Worm (Caenorhabditis elegans) whole organism, L4 larva: ENCODE data around the gene rheb-1.

ENCODE experiments used
- D1046.2 ChIP-seq: fragments of 200-800 bp; sonication (Bioruptor generic); IDR thresholded peaks from 2 replicates; pipeline ENCODE4 v1.3.6; 2022; ENCODE audit warnings: missing genetic modification characterization, missing compliant biosample characterization
- F26F4.8 ChIP-seq: fragments of 200-800 bp; sonication (Bioruptor generic); conservative IDR thresholded peaks from 2 replicates; pipeline ENCODE4 v1.3.6; 2022; ENCODE audit warnings: missing genetic modification characterization, missing compliant biosample characterization
- F37D6.2 ChIP-seq: sonication (generic microtip); optimal IDR thresholded peaks from 2 replicates; lab custom pipeline; 2016; ENCODE audit warnings: mild to moderate bottlenecking, missing genetic modification characterization, missing compliant biosample characterization
- R02D3.7 ChIP-seq: fragments of 150-350 bp; sonication (generic microtip); optimal IDR thresholded peaks from 3 replicates; lab custom pipeline; 2014; ENCODE audit warnings: missing biosample characterization, missing genetic modification characterization
- T20F7.1 ChIP-seq: fragments of 200-800 bp; sonication (Bioruptor generic); optimal IDR thresholded peaks from 2 replicates; lab custom pipeline; 2018; ENCODE audit warnings: mild to moderate bottlenecking, missing genetic modification characterization, missing compliant biosample characterization
- Y5F2A.4 ChIP-seq: fragments of 200-800 bp; sonication (Bioruptor generic); optimal IDR thresholded peaks from 2 replicates; lab custom pipeline; 2018; ENCODE audit warnings: mild to moderate bottlenecking, missing genetic modification characterization, missing compliant biosample characterization
- Y75B8A.6 ChIP-seq: fragments of 200-800 bp; sonication (Bioruptor generic); IDR thresholded peaks from 2 replicates; pipeline ENCODE4 v1.3.6; 2022; ENCODE audit warnings: missing genetic modification reagents, missing genetic modification characterization, missing compliant biosample characterization
- ZK337.2 ChIP-seq: fragments of 200-800 bp; sonication (Bioruptor generic); IDR thresholded peaks from 2 replicates; pipeline ENCODE4 v1.3.6; 2022; ENCODE audit warnings: missing genetic modification reagents, missing genetic modification characterization, missing compliant biosample characterization
- ZK546.5 ChIP-seq, 2 experiments: sonication (generic microtip); optimal IDR thresholded peaks; 2 replicates each; lab custom pipeline; 2017; ENCODE audit warnings: missing biosample characterization in 2 of 2, missing genetic modification characterization in 2 of 2
- aha-1 ChIP-seq: fragments of 150-350 bp; peaks from one replicate; lab custom pipeline; 2014; ENCODE audit warnings: missing biosample characterization, missing genetic modification characterization
- aly-2 ChIP-seq: sonication (generic microtip); optimal IDR thresholded peaks from 2 replicates; lab custom pipeline; 2018; ENCODE audit warnings: missing biosample characterization, missing genetic modification characterization
- arid-1 ChIP-seq: fragments of 200-800 bp; sonication (Bioruptor generic); conservative IDR thresholded peaks from 2 replicates; pipeline ENCODE4 v1.3.6; 2022; ENCODE audit warnings: missing genetic modification reagents, missing genetic modification characterization, missing compliant biosample characterization
- ceh-44 ChIP-seq: fragments of 200-800 bp; sonication (Bioruptor generic); IDR thresholded peaks from 2 replicates; pipeline ENCODE4 v1.3.6; 2022; ENCODE audit warnings: missing genetic modification reagents, missing genetic modification characterization, missing compliant biosample characterization
- ceh-62 ChIP-seq: sonication (generic microtip); optimal IDR thresholded peaks from 2 replicates; lab custom pipeline; 2017; ENCODE audit warnings: missing biosample characterization, missing genetic modification characterization
- ces-1 ChIP-seq: fragments of 150-350 bp; sonication (generic microtip); optimal IDR thresholded peaks from 4 replicates; lab custom pipeline; 2014; ENCODE audit warnings: missing biosample characterization, missing genetic modification reagents, missing genetic modification characterization
- cey-2 ChIP-seq: sonication (generic microtip); optimal IDR thresholded peaks from 3 replicates; lab custom pipeline; 2017; ENCODE audit warnings: missing genetic modification characterization, mild to moderate bottlenecking, missing compliant biosample characterization, antibody characterized with exemption, borderline replicate concordance; ENCODE audit not compliant: insufficient read depth
- daf-19 ChIP-seq: fragments of 200-800 bp; sonication (Bioruptor generic); conservative IDR thresholded peaks from 2 replicates; pipeline ENCODE4 v1.3.6; 2022; ENCODE audit warnings: missing genetic modification characterization, missing compliant biosample characterization
- dmd-6 ChIP-seq: fragments of 200-800 bp; sonication (Bioruptor generic); IDR thresholded peaks from 2 replicates; pipeline ENCODE4 v1.3.6; 2022; ENCODE audit warnings: missing genetic modification reagents, missing genetic modification characterization, missing compliant biosample characterization
- dpl-1 ChIP-seq: fragments of 150-350 bp; optimal IDR thresholded peaks from 2 replicates; lab custom pipeline; 2014; ENCODE audit warnings: missing biosample characterization, missing genetic modification reagents, missing genetic modification characterization
- gei-8 ChIP-seq: fragments of 200-800 bp; sonication (Bioruptor generic); optimal IDR thresholded peaks from 2 replicates; lab custom pipeline; 2018; ENCODE audit warnings: mild to moderate bottlenecking, missing genetic modification characterization, missing compliant biosample characterization
- hif-1 ChIP-seq, 2 experiments: sonication (generic microtip); optimal IDR thresholded peaks; 2 replicates each; lab custom pipeline; 2016 to 2017; ENCODE audit warnings: missing compliant biosample characterization in 2 of 2, missing genetic modification characterization in 2 of 2, missing genetic modification reagents in 2 of 2, missing genotype in 2 of 2, mild to moderate bottlenecking in 1 of 2
- hlh-11 ChIP-seq: fragments of 200-800 bp; sonication (Bioruptor generic); optimal IDR thresholded peaks from 2 replicates; lab custom pipeline; 2018; ENCODE audit warnings: mild to moderate bottlenecking, missing genetic modification characterization, missing compliant biosample characterization
- lin-15B ChIP-seq: fragments of 150-350 bp; sonication (generic microtip); optimal IDR thresholded peaks from 3 replicates; lab custom pipeline; 2014; ENCODE audit warnings: missing biosample characterization, missing genetic modification characterization
- lsy-2 ChIP-seq, 2 experiments: fragments of 150-350 bp in 1 of 2; sonication (generic microtip) in 1 of 2; optimal IDR thresholded peaks; 2 replicates each; lab custom pipeline; 2014 to 2017; ENCODE audit warnings: missing biosample characterization in 2 of 2, missing genetic modification characterization in 2 of 2
- madf-9 ChIP-seq: fragments of 200-800 bp; sonication (Bioruptor generic); conservative IDR thresholded peaks from 2 replicates; pipeline ENCODE4 v1.3.6; 2022; ENCODE audit warnings: missing genetic modification reagents, missing genetic modification characterization, missing compliant biosample characterization
- mes-2 ChIP-seq: sonication (generic microtip); optimal IDR thresholded peaks from 2 replicates; lab custom pipeline; 2016; ENCODE audit warnings: missing genotype, mild to moderate bottlenecking, missing genetic modification characterization, missing compliant biosample characterization; ENCODE audit not compliant: poor library complexity, severe bottlenecking
- nhr-111 ChIP-seq: fragments of 200-800 bp; sonication (Bioruptor generic); optimal IDR thresholded peaks from 2 replicates; lab custom pipeline; 2018; ENCODE audit warnings: mild to moderate bottlenecking, missing genetic modification characterization, missing compliant biosample characterization
- nhr-25 ChIP-seq: sonication (generic microtip); optimal IDR thresholded peaks from 2 replicates; lab custom pipeline; 2017; ENCODE audit warnings: missing genetic modification characterization, mild to moderate bottlenecking, missing compliant biosample characterization, antibody characterized with exemption, moderate library complexity, borderline replicate concordance; ENCODE audit not compliant: insufficient read depth
- nhr-41 ChIP-seq: fragments of 200-800 bp; sonication (Bioruptor generic); IDR thresholded peaks from 2 replicates; pipeline ENCODE4 v1.3.6; 2022; ENCODE audit warnings: missing genetic modification reagents, missing genetic modification characterization, missing compliant biosample characterization
- nhr-48 ChIP-seq: sonication (generic microtip); optimal IDR thresholded peaks from 2 replicates; lab custom pipeline; 2016; ENCODE audit warnings: mild to moderate bottlenecking, missing genetic modification characterization, missing compliant biosample characterization
- nhr-6 ChIP-seq: fragments of 150-350 bp; optimal IDR thresholded peaks from 2 replicates; lab custom pipeline; 2014; ENCODE audit warnings: missing biosample characterization, missing genetic modification characterization
- rbr-2 ChIP-seq: sonication (generic microtip); optimal IDR thresholded peaks from 2 replicates; lab custom pipeline; 2016; ENCODE audit warnings: missing genotype, missing genetic modification characterization, missing compliant biosample characterization
- snpc-4 ChIP-seq: fragments of 150-350 bp; optimal IDR thresholded peaks from 2 replicates; lab custom pipeline; 2014; ENCODE audit warnings: missing biosample characterization, missing genetic modification characterization
- spr-1 ChIP-seq: sonication (generic microtip); optimal IDR thresholded peaks from 2 replicates; lab custom pipeline; 2016; ENCODE audit warnings: mild to moderate bottlenecking, missing genetic modification characterization, missing compliant biosample characterization
- tag-97 ChIP-seq: fragments of 200-800 bp; sonication (Bioruptor generic); IDR thresholded peaks from 2 replicates; pipeline ENCODE4 v1.3.6; 2022; ENCODE audit warnings: missing genetic modification characterization, missing compliant biosample characterization
- tra-1 ChIP-seq: fragments of 200-800 bp; sonication (Bioruptor generic); IDR thresholded peaks from 2 replicates; pipeline ENCODE4 v1.3.6; 2022; ENCODE audit warnings: missing genetic modification reagents, missing genetic modification characterization, missing compliant biosample characterization
- unc-62 ChIP-seq, 3 experiments: fragments of 150-350 bp in 1 of 3; sonication (generic microtip); optimal IDR thresholded peaks in 2 of 3; peaks in 1 of 3; 1 replicate in 1 of 3; 2 replicates in 2 of 3; lab custom pipeline; 2014 to 2017; ENCODE audit warnings: missing biosample characterization in 3 of 3, missing genetic modification characterization in 3 of 3, missing genetic modification reagents in 3 of 3, missing genotype in 1 of 3
- zfp-2 ChIP-seq: sonication (generic microtip); optimal IDR thresholded peaks from 2 replicates; lab custom pipeline; 2016; ENCODE audit warnings: mild to moderate bottlenecking, missing genetic modification characterization, missing compliant biosample characterization
- zfp-3 ChIP-seq: fragments of 200-800 bp; sonication (Bioruptor generic); conservative IDR thresholded peaks from 2 replicates; pipeline ENCODE4 v1.3.6; 2022; ENCODE audit warnings: missing genetic modification reagents, missing genetic modification characterization, missing compliant biosample characterization
- zip-11 ChIP-seq: fragments of 200-800 bp; sonication (Bioruptor generic); IDR thresholded peaks from 2 replicates; pipeline ENCODE4 v1.3.6; 2022; ENCODE audit warnings: missing genetic modification characterization, missing compliant biosample characterization
- zip-2 ChIP-seq: fragments of 150-350 bp; optimal IDR thresholded peaks from 2 replicates; lab custom pipeline; 2014; ENCODE audit warnings: missing biosample characterization, missing genetic modification characterization
- ztf-7 ChIP-seq: fragments of 150-350 bp; optimal IDR thresholded peaks from 2 replicates; lab custom pipeline; 2014; ENCODE audit warnings: missing biosample characterization, missing genetic modification characterization

Gene rheb-1

ce11 chrIII:9494209-9494608 is 38.4 kb upstream of the rheb-1 start:
- TF ChIP-seq nhr-41 (GFP tag; lab: Robert Waterston, UW) (no peak), aha-1 (tag; lab: Kevin White, UChicago) (peak; percentile 78), arid-1 (no peak), R02D3.7 (tag; lab: Kevin White, UChicago) (no peak), zfp-2 (no peak), D1046.2 (GFP tag; lab: Robert Waterston, UW) (no peak), ceh-44 (GFP tag; lab: Robert Waterston, UW) (no peak), unc-62 (GFP tag; optimal IDR thresholded peaks at IDR 0.05 in 1 of 2; lab: Kevin White, UChicago) (peak in 1 of 2 experiments; percentile 97), unc-62 (tag; optimal IDR thresholded peaks at IDR 0.05; lab: Kevin White, UChicago) (no peak), zfp-3 (GFP tag; lab: Robert Waterston, UW) (no peak)

DNA sequence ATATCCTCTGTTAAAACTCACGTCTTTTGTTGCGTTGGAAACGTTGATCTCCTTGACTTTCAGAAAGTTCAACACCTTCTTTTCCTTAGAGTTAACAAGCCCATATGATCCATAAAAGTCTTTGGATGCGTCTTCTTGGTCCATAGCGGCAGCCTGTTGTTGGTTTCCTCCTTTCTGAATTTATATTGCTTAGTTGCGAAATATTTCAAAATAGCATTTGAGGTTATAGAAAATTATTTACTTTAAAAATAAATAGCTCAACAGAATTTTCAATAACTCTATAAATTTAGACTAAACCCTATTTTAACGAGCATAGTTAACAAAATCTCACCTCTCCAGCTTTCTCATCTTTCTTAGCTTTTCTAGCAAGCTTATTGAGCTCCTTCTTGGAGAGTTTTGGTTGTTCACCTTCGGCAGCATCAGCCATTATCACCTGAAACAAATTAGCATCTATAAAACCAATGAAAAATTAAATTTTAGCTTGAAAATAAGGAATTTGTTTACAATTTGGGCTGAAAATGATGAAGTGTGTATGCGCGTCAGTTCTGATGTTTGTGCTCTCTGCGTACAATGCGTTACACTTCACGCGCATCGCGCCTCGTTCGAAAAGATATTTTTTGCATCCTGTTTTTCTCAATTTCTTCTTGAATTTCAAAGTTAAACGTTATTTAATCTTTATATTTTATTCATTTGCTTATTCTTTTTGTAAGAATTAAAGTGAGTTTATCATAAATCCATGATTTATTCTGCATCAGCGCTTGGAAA is 35.1 kb upstream of the rheb-1 start, which contains the start of the genes dars-1 and ctr-9:
Gene dars-1 (minus strand): TSS at position 433 of the 765 bp plus-strand sequence.
Gene ctr-9 (plus strand): TSS at position 614 of the 765 bp plus-strand sequence.
- TF ChIP-seq ZK337.2 (GFP tag; lab: Robert Waterston, UW) = no peak
- TF ChIP-seq nhr-48 (tag; lab: Kevin White, UChicago) = no peak
- TF ChIP-seq lsy-2 (tag; optimal IDR thresholded peaks at IDR 0.05; lab: Kevin White, UChicago) = peak in 1 of 2 experiments; percentile 31
- no peak for TF ChIP-seq ceh-44 (GFP tag; lab: Robert Waterston, UW)
- no peak for TF ChIP-seq cey-2 (tag; lab: Kevin White, UChicago)
- no peak for TF ChIP-seq aly-2 (tag; lab: Kevin White, UChicago)
- peak; percentile 43 for TF ChIP-seq dpl-1 (GFP tag; lab: Kevin White, UChicago)
- TF ChIP-seq ztf-7 (tag; lab: Kevin White, UChicago) = no peak
- TF ChIP-seq Y5F2A.4 (GFP tag; lab: Kevin White, UChicago) = no peak
- peak; percentile 91 for TF ChIP-seq zip-2
- no peak for TF ChIP-seq zip-11 (GFP tag; lab: Robert Waterston, UW)
- TF ChIP-seq nhr-25 = no peak
- peak; percentile 18 for TF ChIP-seq mes-2 (tag; lab: Kevin White, UChicago)
- 0 out of 2 replicates have a peak, but pooled peaks have one; percentile 1 for TF ChIP-seq arid-1
- no peak for TF ChIP-seq tag-97 (GFP tag; lab: Robert Waterston, UW)
- TF ChIP-seq ceh-62 = no peak
- TF ChIP-seq, all 104 proteins: peak for 5

DNA sequence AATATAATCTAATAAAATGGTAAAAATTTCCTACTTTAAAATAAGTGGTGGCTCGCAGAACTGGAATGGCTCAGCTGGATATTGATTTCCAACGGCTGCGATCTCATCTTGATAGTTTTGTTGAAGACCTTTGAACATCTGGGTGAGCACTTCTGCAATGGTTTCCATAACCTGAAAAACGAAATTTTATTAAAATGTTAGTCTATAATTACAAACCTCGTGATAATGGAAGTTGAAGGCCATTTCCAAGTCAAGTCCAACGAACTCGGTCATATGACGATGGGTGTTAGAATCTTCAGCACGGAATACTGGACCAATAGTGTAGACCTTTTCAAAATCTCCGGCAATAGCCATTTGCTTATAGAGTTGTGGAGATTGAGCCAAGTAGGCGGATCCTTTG is 34.0 kb upstream of the rheb-1 start:
- TF ChIP-seq dmd-6 (GFP tag; lab: Robert Waterston, UW) = no peak
- TF ChIP-seq unc-62 (GFP tag; optimal IDR thresholded peaks at IDR 0.05 in 1 of 2; lab: Kevin White, UChicago) = peak in 1 of 2 experiments; percentile 10
- TF ChIP-seq unc-62 (tag; optimal IDR thresholded peaks at IDR 0.05; lab: Kevin White, UChicago) = no peak
- no peak for TF ChIP-seq mes-2 (tag; lab: Kevin White, UChicago)
- TF ChIP-seq nhr-111 (GFP tag; lab: Kevin White, UChicago) = no peak
- TF ChIP-seq lin-15B (tag; lab: Kevin White, UChicago) = no peak
- no peak for TF ChIP-seq madf-9
- no peak for TF ChIP-seq T20F7.1 (GFP tag; lab: Kevin White, UChicago)

ce11 chrIII:9488431-9488830 is 32.6 kb upstream of the rheb-1 start, which contains the start of gene nlp-36:
Gene nlp-36 (plus strand): TSS chrIII:9488731.
- TF ChIP-seq F26F4.8 = no peak
- no peak for TF ChIP-seq hlh-11 (tag; lab: Kevin White, UChicago)
- no peak for TF ChIP-seq nhr-6 (tag; lab: Kevin White, UChicago)
- TF ChIP-seq snpc-4 = no peak
- TF ChIP-seq D1046.2 (GFP tag; lab: Robert Waterston, UW) = no peak
- TF ChIP-seq rbr-2 (tag; lab: Kevin White, UChicago) = no peak
- no peak for TF ChIP-seq ces-1
- TF ChIP-seq ZK337.2 (GFP tag; lab: Robert Waterston, UW) = no peak
- TF ChIP-seq hif-1 (tag; optimal IDR thresholded peaks at IDR 0.05; lab: Kevin White, UChicago) = no peak
- TF ChIP-seq tra-1 (GFP tag; lab: Robert Waterston, UW) = no peak
- no peak for TF ChIP-seq ZK546.5 (tag; optimal IDR thresholded peaks at IDR 0.05; lab: Kevin White, UChicago)
- no peak for TF ChIP-seq daf-19 (GFP tag; lab: Robert Waterston, UW)
- TF ChIP-seq ceh-44 (GFP tag; lab: Robert Waterston, UW) = no peak
- no peak for TF ChIP-seq gei-8
- TF ChIP-seq Y75B8A.6 (GFP tag; lab: Robert Waterston, UW) = no peak
- TF ChIP-seq spr-1 (tag; lab: Kevin White, UChicago) = no peak
- no peak for TF ChIP-seq F37D6.2 (tag; lab: Kevin White, UChicago)
